Fruit fly (Drosophila melanogaster) whole organism, adult: ENCODE results near the gene AP-1sigma.
A peak's percentile ranks its signal among the peaks of the same experiment; 100 is the strongest.

ENCODE experiments used
- CG11617 ChIP-seq: fragments of 200-800 bp; sonication (Bioruptor generic); optimal IDR thresholded peaks from 2 replicates; lab custom pipeline; 2017; ENCODE audit warnings: mild to moderate bottlenecking, missing biosample characterization, missing genetic modification reagents, missing genetic modification characterization
- CG12768 ChIP-seq: fragments of 200-800 bp; sonication (Bioruptor generic); optimal IDR thresholded peaks from 2 replicates; lab custom pipeline; 2017; ENCODE audit warnings: missing biosample characterization, missing genetic modification characterization, mild to moderate bottlenecking, moderate library complexity, missing genetic modification reagents
- CG14711 ChIP-seq: fragments of 200-800 bp; sonication (Bioruptor generic); optimal IDR thresholded peaks from 2 replicates; lab custom pipeline; 2018; ENCODE audit warnings: missing biosample characterization, mild to moderate bottlenecking, missing genetic modification characterization, moderate library complexity
- CG1620 ChIP-seq: fragments of 200-800 bp; sonication (Bioruptor generic); optimal IDR thresholded peaks from 2 replicates; lab custom pipeline; 2016; ENCODE audit warnings: missing biosample characterization, missing genetic modification characterization
- CG33017 ChIP-seq: fragments of 200-800 bp; sonication (Bioruptor generic); optimal IDR thresholded peaks from 2 replicates; lab custom pipeline; 2018; ENCODE audit warnings: missing biosample characterization, mild to moderate bottlenecking, missing genetic modification characterization, moderate library complexity
- CG5204 ChIP-seq: fragments of 200-800 bp; sonication (Bioruptor generic); optimal IDR thresholded peaks from 2 replicates; lab custom pipeline; 2016; ENCODE audit warnings: missing biosample characterization, missing genetic modification characterization
- CG7045 ChIP-seq: fragments of 200-800 bp; sonication (Bioruptor generic); optimal IDR thresholded peaks from 2 replicates; lab custom pipeline; 2017; ENCODE audit warnings: missing biosample characterization, mild to moderate bottlenecking, missing genetic modification characterization
- CG7101 ChIP-seq: fragments of 200-800 bp; sonication (Bioruptor generic); optimal IDR thresholded peaks from 2 replicates; lab custom pipeline; 2018; ENCODE audit warnings: missing biosample characterization, mild to moderate bottlenecking, missing genetic modification characterization, moderate library complexity
- Clk ChIP-seq: fragments of 200-800 bp; sonication (Bioruptor generic); optimal IDR thresholded peaks from 2 replicates; lab custom pipeline; 2017; ENCODE audit warnings: missing biosample characterization, missing genetic modification characterization
- Crg-1 ChIP-seq: fragments of 200-800 bp; sonication (Bioruptor generic); optimal IDR thresholded peaks from 2 replicates; lab custom pipeline; 2016; ENCODE audit warnings: missing biosample characterization, missing genetic modification characterization
- Hr96 ChIP-seq: fragments of 200-800 bp; sonication (Bioruptor generic); optimal IDR thresholded peaks from 2 replicates; lab custom pipeline; 2016; ENCODE audit warnings: missing biosample characterization, missing genetic modification characterization
- Mnt ChIP-seq: fragments of 200-800 bp; sonication (Bioruptor generic); optimal IDR thresholded peaks from 2 replicates; lab custom pipeline; 2016; ENCODE audit warnings: missing biosample characterization, mild to moderate bottlenecking, missing genetic modification characterization
- bab1 ChIP-seq: fragments of 200-800 bp; sonication (Bioruptor generic); optimal IDR thresholded peaks from 3 replicates; lab custom pipeline; 2019; ENCODE audit warnings: missing biosample characterization, mild to moderate bottlenecking, missing genetic modification characterization, moderate library complexity
- cic ChIP-seq: fragments of 200-800 bp; sonication (Bioruptor generic); optimal IDR thresholded peaks from 2 replicates; lab custom pipeline; 2017; ENCODE audit warnings: missing biosample characterization, mild to moderate bottlenecking, missing genetic modification characterization, moderate library complexity
- cnc ChIP-seq, 2 experiments: fragments of >200 bp; optimal IDR thresholded peaks; 2 replicates each; lab custom pipeline; 2017
- kay ChIP-seq: fragments of 200-800 bp; sonication (Bioruptor generic); peaks from one replicate; lab custom pipeline; 2016; ENCODE audit warnings: missing biosample characterization, missing genetic modification characterization, borderline replicate concordance
- ovo ChIP-seq: fragments of 200-800 bp; sonication (Bioruptor generic); optimal IDR thresholded peaks from 2 replicates; lab custom pipeline; 2016; ENCODE audit warnings: missing biosample characterization, missing genetic modification characterization
- pad ChIP-seq: fragments of 200-800 bp; sonication (Bioruptor generic); optimal IDR thresholded peaks from 3 replicates; lab custom pipeline; 2017; ENCODE audit warnings: missing biosample characterization, missing genetic modification characterization, mild to moderate bottlenecking, moderate library complexity, missing genetic modification reagents
- tj ChIP-seq: fragments of 200-800 bp; sonication (Bioruptor generic); optimal IDR thresholded peaks from 3 replicates; lab custom pipeline; 2017; ENCODE audit warnings: missing biosample characterization, mild to moderate bottlenecking, missing genetic modification characterization, moderate library complexity
- toe ChIP-seq: fragments of 200-800 bp; sonication (Bioruptor generic); optimal IDR thresholded peaks from 2 replicates; lab custom pipeline; 2016; ENCODE audit warnings: missing biosample characterization, missing genetic modification characterization

AP-1sigma gene

dm6 chr3R:23914415-23915041, 43.9 kb upstream of the AP-1sigma start:
- TF ChIP-seq ovo (no peak), CG7101 (tag; lab: Kevin White, UChicago) (no peak), CG11617 (no peak), CG14711 (tag; lab: Kevin White, UChicago) (no peak)

dm6 chr3R:23915042-23915428, 43.4 kb upstream of the AP-1sigma start:
- TF ChIP-seq cnc (optimal IDR thresholded peaks at IDR 0.05; lab: Kevin White, UChicago): no peak
- TF ChIP-seq CG14711 (tag; lab: Kevin White, UChicago): peak; percentile 5

- no peak for TF ChIP-seq cic (GFP tag; lab: Kevin White, UChicago)
- TF ChIP-seq pad: no peak
- TF ChIP-seq tj: no peak
- no peak for TF ChIP-seq toe (GFP tag; lab: Kevin White, UChicago)
- TF ChIP-seq cnc (optimal IDR thresholded peaks at IDR 0.05; lab: Kevin White, UChicago): no peak
- TF ChIP-seq CG7045 (GFP tag; lab: Kevin White, UChicago): no peak
- no peak for TF ChIP-seq bab1 (GFP tag; lab: Kevin White, UChicago)
- no peak for TF ChIP-seq Hr96
- no peak for TF ChIP-seq CG33017
- no peak for TF ChIP-seq CG1620 (GFP tag; lab: Kevin White, UChicago)
- no peak for TF ChIP-seq CG12768
- TF ChIP-seq CG14711 (tag; lab: Kevin White, UChicago): no peak
- TF ChIP-seq CG11617: no peak
- no peak for TF ChIP-seq CG5204 (GFP tag; lab: Kevin White, UChicago)
- TF ChIP-seq Clk (GFP tag; lab: Kevin White, UChicago): no peak
- TF ChIP-seq kay (GFP tag; lab: Kevin White, UChicago): no peak
- TF ChIP-seq ovo: no peak
- TF ChIP-seq Crg-1 (GFP tag; lab: Kevin White, UChicago): no peak
- no peak for TF ChIP-seq Mnt (GFP tag; lab: Kevin White, UChicago)
These were observed 42.5 kb upstream of the AP-1sigma start for dm6 chr3R:23915967-23916366.

- TF ChIP-seq CG1620 (GFP tag; lab: Kevin White, UChicago) (no peak), cnc (optimal IDR thresholded peaks at IDR 0.05; lab: Kevin White, UChicago) (no peak), ovo (no peak), Hr96 (no peak), CG14711 (tag; lab: Kevin White, UChicago) (no peak), Clk (GFP tag; lab: Kevin White, UChicago) (no peak), CG7101 (tag; lab: Kevin White, UChicago) (no peak), kay (GFP tag; lab: Kevin White, UChicago) (no peak)
These were observed 39.1 kb upstream of the AP-1sigma start for dm6 chr3R:23919366-23919765.

- TF ChIP-seq Crg-1 (GFP tag; lab: Kevin White, UChicago): no peak
- TF ChIP-seq CG7045 (GFP tag; lab: Kevin White, UChicago): no peak
- TF ChIP-seq pad: no peak
- no peak for TF ChIP-seq CG14711 (tag; lab: Kevin White, UChicago)
- TF ChIP-seq CG7101 (tag; lab: Kevin White, UChicago): no peak
- TF ChIP-seq CG11617: no peak
- TF ChIP-seq cic (GFP tag; lab: Kevin White, UChicago): no peak
- TF ChIP-seq ovo: no peak
- no peak for TF ChIP-seq CG33017
- TF ChIP-seq CG1620 (GFP tag; lab: Kevin White, UChicago): no peak
These were observed 38.1 kb upstream of the AP-1sigma start for dm6 chr3R:23920387-23920786.

dm6 chr3R:23920874-23921539, 37.4 kb upstream of the AP-1sigma start:
- TF ChIP-seq CG33017 (peak; percentile 62), CG14711 (tag; lab: Kevin White, UChicago) (peak; percentile 43), toe (GFP tag; lab: Kevin White, UChicago) (no peak), bab1 (GFP tag; lab: Kevin White, UChicago) (peak; percentile 67), CG7101 (tag; lab: Kevin White, UChicago) (peak; percentile 52), CG12768 (peak; percentile 9), Mnt (GFP tag; lab: Kevin White, UChicago) (no peak), CG11617 (peak; percentile 39)

dm6 chr3R:23921701-23922501, 36.5 kb upstream of the AP-1sigma start:
- TF ChIP-seq cic (GFP tag; lab: Kevin White, UChicago) (peak; percentile 31), Clk (GFP tag; lab: Kevin White, UChicago) (no peak), tj (peak; percentile 66), bab1 (GFP tag; lab: Kevin White, UChicago) (no peak), pad (no peak), CG1620 (GFP tag; lab: Kevin White, UChicago) (no peak), Mnt (GFP tag; lab: Kevin White, UChicago) (no peak), CG7045 (GFP tag; lab: Kevin White, UChicago) (no peak)
